Fruit fly (Drosophila melanogaster): ENCODE results near the gene CG1161.

CG1161 gene

dm6 chr3R:5327911-5328310 is 27.0 kb upstream of the CG1161 start:
- TF ChIP-seq CG7101 (tag; optimal IDR thresholded peaks at IDR 0.05) (no peak), kay (GFP tag; ENCODE audit: borderline replicate concordance) (no peak), CG14711 (tag; optimal IDR thresholded peaks at IDR 0.05) (no peak), Mnt (GFP tag; optimal IDR thresholded peaks at IDR 0.05) (no peak), pad (GFP tag; optimal IDR thresholded peaks at IDR 0.05) (no peak), cic (GFP tag; optimal IDR thresholded peaks at IDR 0.05) (no peak), bab1 (GFP tag; optimal IDR thresholded peaks at IDR 0.05) (no peak), Crg-1 (GFP tag; optimal IDR thresholded peaks at IDR 0.05) (no peak), CG11617 (GFP tag; optimal IDR thresholded peaks at IDR 0.05) (no peak), ovo (GFP tag; optimal IDR thresholded peaks at IDR 0.05) (no peak), CG7045 (GFP tag; optimal IDR thresholded peaks at IDR 0.05) (no peak), tj (GFP tag; optimal IDR thresholded peaks at IDR 0.05) (no peak)

dm6 chr3R:5330338-5330737 is 24.6 kb upstream of the CG1161 start:
- TF ChIP-seq CG33017 (tag; optimal IDR thresholded peaks at IDR 0.05) (no peak), Clk (GFP tag; optimal IDR thresholded peaks at IDR 0.05) (no peak), Hr96 (GFP tag; optimal IDR thresholded peaks at IDR 0.05) (no peak)

dm6 chr3R:5331764-5332405 is 23.0 kb upstream of the CG1161 start:
- TF ChIP-seq CG11617 (GFP tag; optimal IDR thresholded peaks at IDR 0.05) = no peak
- TF ChIP-seq tj (GFP tag; optimal IDR thresholded peaks at IDR 0.05) = no peak
- no peak for TF ChIP-seq CG7101 (tag; optimal IDR thresholded peaks at IDR 0.05)
- no peak for TF ChIP-seq pad (GFP tag; optimal IDR thresholded peaks at IDR 0.05)

- TF ChIP-seq pad (GFP tag; optimal IDR thresholded peaks at IDR 0.05) (no peak), tj (GFP tag; optimal IDR thresholded peaks at IDR 0.05) (no peak), CG5204 (GFP tag; optimal IDR thresholded peaks at IDR 0.05) (no peak), bab1 (GFP tag; optimal IDR thresholded peaks at IDR 0.05) (no peak), Crg-1 (GFP tag; optimal IDR thresholded peaks at IDR 0.05) (no peak)
Measured at dm6 chr3R:5346707-5347323, 8.1 kb upstream of the CG1161 start.

- TF ChIP-seq CG14711 (tag; optimal IDR thresholded peaks at IDR 0.05) = no peak
- TF ChIP-seq CG1620 (GFP tag; optimal IDR thresholded peaks at IDR 0.05) = no peak
- TF ChIP-seq CG12768 (GFP tag; optimal IDR thresholded peaks at IDR 0.05) = no peak
- no peak for TF ChIP-seq CG11617 (GFP tag; optimal IDR thresholded peaks at IDR 0.05)
- no peak for TF ChIP-seq pad (GFP tag; optimal IDR thresholded peaks at IDR 0.05)
- no peak for TF ChIP-seq Clk (GFP tag; optimal IDR thresholded peaks at IDR 0.05)
- TF ChIP-seq Crg-1 (GFP tag; optimal IDR thresholded peaks at IDR 0.05) = no peak
- no peak for TF ChIP-seq cnc (optimal IDR thresholded peaks at IDR 0.05)
- no peak for TF ChIP-seq tj (GFP tag; optimal IDR thresholded peaks at IDR 0.05)
- no peak for TF ChIP-seq Mnt (GFP tag; optimal IDR thresholded peaks at IDR 0.05)
- no peak for TF ChIP-seq toe (GFP tag; optimal IDR thresholded peaks at IDR 0.05)
- no peak for TF ChIP-seq CG5204 (GFP tag; optimal IDR thresholded peaks at IDR 0.05)
- no peak for TF ChIP-seq cic (GFP tag; optimal IDR thresholded peaks at IDR 0.05)
- TF ChIP-seq Hr96 (GFP tag; optimal IDR thresholded peaks at IDR 0.05) = no peak
- no peak for TF ChIP-seq CG33017 (tag; optimal IDR thresholded peaks at IDR 0.05)
- no peak for TF ChIP-seq ovo (GFP tag; optimal IDR thresholded peaks at IDR 0.05)
- no peak for TF ChIP-seq CG7045 (GFP tag; optimal IDR thresholded peaks at IDR 0.05)
- no peak for TF ChIP-seq kay (GFP tag; ENCODE audit: borderline replicate concordance)
Measured at dm6 chr3R:5350393-5350972, 4.4 kb upstream of the CG1161 start, which contains the start of gene mtd. mtd (minus strand) TSS chr3R:5350443.

- TF ChIP-seq cic (GFP tag; optimal IDR thresholded peaks at IDR 0.05) (no peak), CG14711 (tag; optimal IDR thresholded peaks at IDR 0.05) (no peak), CG11617 (GFP tag; optimal IDR thresholded peaks at IDR 0.05) (no peak), CG33017 (tag; optimal IDR thresholded peaks at IDR 0.05) (no peak), tj (GFP tag; optimal IDR thresholded peaks at IDR 0.05) (no peak), bab1 (GFP tag; optimal IDR thresholded peaks at IDR 0.05) (no peak), ovo (GFP tag; optimal IDR thresholded peaks at IDR 0.05) (no peak), pad (GFP tag; optimal IDR thresholded peaks at IDR 0.05) (no peak), CG12768 (GFP tag; optimal IDR thresholded peaks at IDR 0.05) (no peak), CG5204 (GFP tag; optimal IDR thresholded peaks at IDR 0.05) (no peak), Crg-1 (GFP tag; optimal IDR thresholded peaks at IDR 0.05) (no peak), CG7045 (GFP tag; optimal IDR thresholded peaks at IDR 0.05) (no peak), Hr96 (GFP tag; optimal IDR thresholded peaks at IDR 0.05) (no peak), CG7101 (tag; optimal IDR thresholded peaks at IDR 0.05) (no peak), Mnt (GFP tag; optimal IDR thresholded peaks at IDR 0.05) (no peak), toe (GFP tag; optimal IDR thresholded peaks at IDR 0.05) (no peak), Clk (GFP tag; optimal IDR thresholded peaks at IDR 0.05) (no peak), CG1620 (GFP tag; optimal IDR thresholded peaks at IDR 0.05) (no peak), cnc (optimal IDR thresholded peaks at IDR 0.05) (no peak), kay (GFP tag; ENCODE audit: borderline replicate concordance) (no peak)
Measured at dm6 chr3R:5355135-5355493, 222 bp downstream of the CG1161 start.

All from whole organism, adult.